Fruit fly (Drosophila melanogaster) whole organism, embryonic: Measurements from ENCODE around the gene msn.

Experiments
- CG10979 ChIP-seq: fragments of 200-800 bp; sonication (Bioruptor generic); optimal IDR thresholded peaks from 2 replicates; lab custom pipeline; 2018; ENCODE audit warnings: missing biosample characterization, mild to moderate bottlenecking, missing genetic modification characterization, moderate library complexity
- CG13123 ChIP-seq: fragments of 200-800 bp; sonication (Bioruptor generic); optimal IDR thresholded peaks from 2 replicates; lab custom pipeline; 2016; ENCODE audit warnings: missing biosample characterization, missing genetic modification characterization
- CG15073 ChIP-seq: fragments of 200-800 bp; sonication (Bioruptor generic); optimal IDR thresholded peaks from 2 replicates; lab custom pipeline; 2016; ENCODE audit warnings: missing biosample characterization, missing genetic modification characterization
- CG32772 ChIP-seq: fragments of 200-800 bp; sonication (Bioruptor generic); IDR thresholded peaks from 2 replicates; pipeline ENCODE4 v1.3.6; 2022; ENCODE audit warnings: missing biosample characterization, missing genetic modification characterization
- crp ChIP-seq, 2 experiments: fragments of 200-800 bp; sonication (Bioruptor generic); optimal IDR thresholded peaks; 2 replicates in 1 of 2; 3 replicates in 1 of 2; lab custom pipeline; 2017; ENCODE audit warnings: missing biosample characterization in 2 of 2, missing genetic modification characterization in 2 of 2, mild to moderate bottlenecking in 1 of 2, moderate library complexity in 1 of 2
- ind ChIP-seq: fragments of 200-800 bp; sonication (Bioruptor generic); optimal IDR thresholded peaks from 3 replicates; lab custom pipeline; 2016; ENCODE audit warnings: missing biosample characterization, missing genetic modification characterization
- inv ChIP-seq: fragments of 200-800 bp; sonication (Bioruptor generic); IDR thresholded peaks from 2 replicates; pipeline ENCODE4 v1.3.6; 2022; ENCODE audit warnings: missing biosample characterization, missing genetic modification characterization; ENCODE audit not compliant: partially characterized antibody
- pb ChIP-seq: fragments of 200-800 bp; sonication (Bioruptor generic); optimal IDR thresholded peaks from 3 replicates; lab custom pipeline; 2016; ENCODE audit warnings: missing biosample characterization, missing genetic modification characterization
- pum ChIP-seq: fragments of 200-800 bp; sonication (Bioruptor generic); optimal IDR thresholded peaks from 2 replicates; lab custom pipeline; 2016; ENCODE audit warnings: missing biosample characterization, missing genetic modification characterization
- repo ChIP-seq: fragments of 200-800 bp; sonication (Bioruptor generic); optimal IDR thresholded peaks from 2 replicates; lab custom pipeline; 2016; ENCODE audit warnings: missing biosample characterization, missing genetic modification characterization
- yki ChIP-seq: fragments of >200 bp; optimal IDR thresholded peaks from 3 replicates; lab custom pipeline; 2018

- TF ChIP-seq crp (GFP tag; optimal IDR thresholded peaks at IDR 0.05; lab: Kevin White, UChicago) (no peak), inv (no peak), pum (GFP tag; lab: Kevin White, UChicago) (no peak), ind (GFP tag; lab: Kevin White, UChicago) (no peak), CG13123 (GFP tag; lab: Kevin White, UChicago) (no peak), CG32772 (GFP tag; lab: Robert Waterston, UW) (no peak), pb (GFP tag; lab: Kevin White, UChicago) (no peak), CG10979 (tag; lab: Kevin White, UChicago) (no peak), repo (GFP tag; lab: Kevin White, UChicago) (no peak), yki (lab: Kevin White, UChicago) (no peak), CG15073 (no peak)
Measured at dm6 chr3L:2545077-2545453, 41.3 kb downstream of the msn start.
